Worm (Caenorhabditis elegans) whole organism, midembryonic: ENCODE measurements around the gene T08G5.1.

Source experiments
- T22C8.4 ChIP-seq: fragments of 200-800 bp; sonication (Bioruptor generic); IDR thresholded peaks from 2 replicates; pipeline ENCODE4 v1.3.6; 2022; ENCODE audit warnings: missing genetic modification characterization, missing compliant biosample characterization
- cog-1 ChIP-seq: sonication (generic microtip); optimal IDR thresholded peaks from 2 replicates; lab custom pipeline; 2016; ENCODE audit warnings: missing genetic modification characterization, missing compliant biosample characterization
- flt-1 ChIP-seq: fragments of 200-800 bp; sonication (Bioruptor generic); IDR thresholded peaks from 2 replicates; pipeline ENCODE4 v1.3.6; 2022; ENCODE audit warnings: missing genetic modification characterization, missing compliant biosample characterization
- klf-2 ChIP-seq: fragments of 200-800 bp; sonication (Bioruptor generic); conservative IDR thresholded peaks from 2 replicates; pipeline ENCODE4 v1.3.6; 2022; ENCODE audit warnings: missing genetic modification reagents, missing genetic modification characterization, missing compliant biosample characterization
- med-1 ChIP-seq: sonication (generic microtip); optimal IDR thresholded peaks from 2 replicates; lab custom pipeline; 2017; ENCODE audit warnings: missing genetic modification characterization, mild to moderate bottlenecking, missing compliant biosample characterization, antibody characterized with exemption, missing genetic modification reagents; ENCODE audit not compliant: insufficient read depth
- ref-1 ChIP-seq: fragments of 200-800 bp; sonication (Bioruptor generic); conservative IDR thresholded peaks from 2 replicates; pipeline ENCODE4 v1.3.6; 2022; ENCODE audit warnings: missing genetic modification reagents, missing genetic modification characterization, missing compliant biosample characterization
- tab-1 ChIP-seq: fragments of 200-800 bp; sonication (Bioruptor generic); IDR thresholded peaks from 2 replicates; pipeline ENCODE4 v1.3.6; 2022; ENCODE audit warnings: missing genetic modification characterization, missing compliant biosample characterization
- ztf-23 ChIP-seq: fragments of 200-800 bp; sonication (Bioruptor generic); IDR thresholded peaks from 2 replicates; pipeline ENCODE4 v1.3.6; 2022; ENCODE audit warnings: missing genetic modification reagents, missing genetic modification characterization, missing compliant biosample characterization
- ztf-29 ChIP-seq: fragments of 200-800 bp; sonication (Bioruptor generic); IDR thresholded peaks from 2 replicates; pipeline ENCODE4 v1.3.6; 2022; ENCODE audit warnings: missing genetic modification reagents, missing genetic modification characterization, missing compliant biosample characterization

T08G5.1 gene

DNA sequence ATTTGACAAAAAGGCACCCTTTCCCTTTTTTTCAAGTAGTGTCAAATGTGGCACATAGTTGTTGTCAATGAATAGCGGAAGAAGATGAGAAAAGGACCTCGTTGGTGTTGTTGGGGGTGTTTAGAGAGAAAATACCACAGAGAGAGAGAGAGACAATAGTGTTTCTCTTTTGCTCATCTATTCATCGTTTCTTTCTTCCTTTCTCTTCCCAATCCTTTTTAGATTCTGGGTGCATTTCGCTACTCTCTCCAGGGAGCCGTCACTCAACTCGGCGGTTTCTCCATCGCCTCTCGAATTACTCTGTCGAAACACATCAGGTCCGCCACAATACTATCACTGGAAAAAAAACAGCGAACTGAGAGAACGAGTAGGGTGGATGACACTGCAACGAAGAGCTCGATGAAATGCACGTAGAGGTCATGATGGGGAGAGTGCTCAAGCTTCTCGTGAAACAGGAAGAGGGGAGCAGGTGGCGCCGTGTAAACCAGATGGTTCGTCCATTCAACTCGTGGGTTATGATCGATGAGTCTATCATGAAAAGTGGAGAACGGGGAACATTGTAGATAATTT lies 14.9 kb upstream of the T08G5.1 start:
- TF ChIP-seq cog-1 (no peak), klf-2 (GFP tag; lab: Robert Waterston, UW) (no peak), ztf-29 (no peak), T22C8.4 (no peak), tab-1 (GFP tag; lab: Robert Waterston, UW) (no peak), med-1 (no peak)

DNA sequence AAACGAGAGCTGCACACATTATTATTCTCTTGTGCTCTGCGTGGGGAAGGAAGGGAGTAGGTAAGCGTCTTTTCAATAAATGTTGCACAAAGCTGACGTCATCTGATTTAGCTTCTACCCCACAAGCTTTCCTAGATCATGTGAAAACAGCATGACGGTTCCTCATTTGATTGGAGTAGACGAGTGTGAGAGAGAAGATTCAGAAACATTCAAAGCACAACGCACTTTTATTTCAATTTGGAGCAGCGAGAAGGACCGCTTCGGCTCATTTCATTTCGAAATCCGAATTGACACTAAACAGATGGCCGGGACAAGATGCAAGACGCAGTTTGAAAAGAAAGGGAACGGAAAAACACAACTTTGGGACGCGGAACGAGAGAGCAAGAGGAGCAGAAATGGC lies 14.2 kb upstream of the T08G5.1 start:
- TF ChIP-seq T22C8.4 (no peak), ref-1 (no peak), ztf-23 (GFP tag; lab: Robert Waterston, UW) (no peak), ztf-29 (no peak), klf-2 (GFP tag; lab: Robert Waterston, UW) (no peak), tab-1 (GFP tag; lab: Robert Waterston, UW) (no peak), flt-1 (no peak), cog-1 (no peak), med-1 (no peak)

- TF ChIP-seq tab-1 (GFP tag; lab: Robert Waterston, UW) = no peak
- no peak for TF ChIP-seq ref-1
- no peak for TF ChIP-seq ztf-29
- no peak for TF ChIP-seq klf-2 (GFP tag; lab: Robert Waterston, UW)
- no peak for TF ChIP-seq flt-1
- no peak for TF ChIP-seq cog-1
- TF ChIP-seq ztf-23 (GFP tag; lab: Robert Waterston, UW) = no peak
- TF ChIP-seq med-1 = no peak
Observed at ce11 chrV:14005812-14006211, 12.8 kb upstream of the T08G5.1 start, which contains the start of gene ric-7. Gene ric-7, minus strand, starts transcription at chrV:14005912.

- TF ChIP-seq tab-1 (GFP tag; lab: Robert Waterston, UW) (no peak), T22C8.4 (no peak), flt-1 (0 out of 2 replicates have a peak, but pooled peaks have one; percentile 4)
Observed at ce11 chrV:14006819-14007218, 11.7 kb upstream of the T08G5.1 start.

ce11 chrV:14008353-14008859 lies 10.2 kb upstream of the T08G5.1 start:
- no peak for TF ChIP-seq ztf-29
- TF ChIP-seq T22C8.4 = 0 out of 2 replicates have a peak, but pooled peaks have one; percentile 10

ce11 chrV:14010021-14010420 lies 8.5 kb upstream of the T08G5.1 start:
- no peak for TF ChIP-seq klf-2 (GFP tag; lab: Robert Waterston, UW)
- no peak for TF ChIP-seq ref-1
- TF ChIP-seq ztf-29 = no peak
- no peak for TF ChIP-seq cog-1
- no peak for TF ChIP-seq flt-1
- TF ChIP-seq ztf-23 (GFP tag; lab: Robert Waterston, UW) = no peak
- TF ChIP-seq tab-1 (GFP tag; lab: Robert Waterston, UW) = no peak
- no peak for TF ChIP-seq med-1
- TF ChIP-seq T22C8.4 = no peak

- TF ChIP-seq flt-1 = 0 out of 2 replicates have a peak, but pooled peaks have one; percentile 18
- TF ChIP-seq med-1 = no peak
- TF ChIP-seq klf-2 (GFP tag; lab: Robert Waterston, UW) = no peak
- no peak for TF ChIP-seq tab-1 (GFP tag; lab: Robert Waterston, UW)
- no peak for TF ChIP-seq T22C8.4
- TF ChIP-seq ztf-29 = no peak
- no peak for TF ChIP-seq ref-1
- TF ChIP-seq cog-1 = no peak
- TF ChIP-seq ztf-23 (GFP tag; lab: Robert Waterston, UW) = 0 out of 2 replicates have a peak, but pooled peaks have one; percentile 33
Observed at ce11 chrV:14011427-14011826, 7.1 kb upstream of the T08G5.1 start.

DNA sequence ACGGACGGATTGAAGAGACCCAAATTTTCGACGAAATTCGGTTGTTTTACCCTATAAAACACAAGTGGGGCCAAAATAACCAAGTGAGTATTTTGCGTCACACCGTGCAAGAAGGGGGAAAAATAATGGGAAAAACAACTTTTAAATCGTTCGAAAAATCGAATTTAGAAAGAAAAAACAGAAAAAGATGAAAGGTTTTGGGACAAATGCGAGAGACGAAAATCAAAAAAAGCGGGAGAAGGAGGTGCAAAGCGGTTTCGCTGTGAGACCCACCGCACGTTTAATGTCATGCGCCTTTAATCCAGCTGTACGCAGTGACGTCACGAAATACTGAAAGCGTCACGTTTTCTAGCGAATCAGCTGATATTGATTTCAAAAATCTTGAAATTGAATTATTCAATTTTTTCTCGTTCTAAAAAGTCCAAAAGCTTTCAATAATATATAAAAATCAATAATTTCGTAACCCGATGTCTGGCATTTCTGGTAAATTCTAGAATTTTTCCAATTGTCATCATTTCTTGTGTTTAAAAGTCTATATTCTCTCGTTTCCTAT lies 6.5 kb upstream of the T08G5.1 start, which contains the start of the genes ddx-17 and aip-1:
Gene ddx-17 (minus strand): TSS at position 51 of the 553 bp plus-strand sequence.
Gene aip-1 (plus strand): TSS at position 332 of the 553 bp plus-strand sequence.
- peak; percentile 20 for TF ChIP-seq cog-1
- TF ChIP-seq tab-1 (GFP tag; lab: Robert Waterston, UW) = no peak

DNA sequence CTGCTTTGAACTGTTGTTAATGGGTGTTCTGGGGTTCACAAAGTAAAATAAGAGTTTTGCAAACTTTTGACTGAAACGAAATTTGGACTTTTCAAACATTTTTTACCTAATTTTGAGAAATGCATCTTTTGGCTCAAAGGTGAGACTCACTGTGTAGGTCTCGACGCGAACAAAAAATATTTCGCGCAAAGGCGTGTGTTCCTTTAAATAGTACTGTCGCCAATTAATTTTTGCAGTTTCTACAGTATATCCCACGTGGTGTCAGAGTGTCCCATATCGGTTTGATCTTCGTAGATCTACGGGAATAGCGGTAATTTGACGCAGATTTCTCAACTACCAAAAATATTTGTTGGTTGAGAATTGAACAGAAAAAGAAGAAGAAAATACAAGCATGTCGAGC lies 4.9 kb upstream of the T08G5.1 start:
- no peak for TF ChIP-seq ztf-29

DNA sequence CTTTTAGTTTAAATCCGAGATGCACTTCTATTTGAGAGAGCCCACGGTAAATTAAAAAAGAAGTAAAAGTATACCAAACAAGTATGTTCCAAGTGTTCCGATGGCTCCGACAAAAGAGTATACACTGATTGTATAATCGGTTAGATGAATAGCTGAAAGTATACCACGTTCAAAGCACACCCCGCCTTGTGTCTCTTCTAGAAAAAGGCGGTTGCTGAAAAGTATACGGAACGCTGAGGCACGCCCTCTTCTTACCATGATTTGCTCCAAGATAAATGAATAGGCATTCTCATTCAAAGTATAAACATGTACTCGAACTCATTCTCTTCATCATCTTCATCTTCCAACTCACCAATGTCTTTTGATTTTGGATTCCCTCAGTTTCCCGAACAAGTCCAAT lies 4.2 kb upstream of the T08G5.1 start, which contains the start of gene end-3:
Gene end-3 (plus strand): TSS at position 301 of the 400 bp plus-strand sequence.
- no peak for TF ChIP-seq ref-1
- no peak for TF ChIP-seq tab-1 (GFP tag; lab: Robert Waterston, UW)
- no peak for TF ChIP-seq med-1
- no peak for TF ChIP-seq klf-2 (GFP tag; lab: Robert Waterston, UW)
- no peak for TF ChIP-seq ztf-29
- TF ChIP-seq ztf-23 (GFP tag; lab: Robert Waterston, UW) = no peak
- TF ChIP-seq cog-1 = no peak
- no peak for TF ChIP-seq flt-1
- TF ChIP-seq T22C8.4 = no peak

ce11 chrV:14017476-14017875 lies 1.1 kb upstream of the T08G5.1 start, which contains the start of gene srh-308:
Gene srh-308, minus strand, starts transcription at chrV:14017576.
- TF ChIP-seq ztf-29 (no peak), klf-2 (GFP tag; lab: Robert Waterston, UW) (no peak), T22C8.4 (no peak), ztf-23 (GFP tag; lab: Robert Waterston, UW) (no peak), ref-1 (no peak), med-1 (no peak), tab-1 (GFP tag; lab: Robert Waterston, UW) (no peak), flt-1 (no peak), cog-1 (no peak)
